Worm (Caenorhabditis elegans) whole organism, mixed stage, embryonic: ENCODE results near the gene vps-54.

Experiments used
- ces-1 ChIP-seq: fragments of 150-350 bp; optimal IDR thresholded peaks from 2 replicates; lab custom pipeline; 2014; ENCODE audit warnings: missing biosample characterization, missing genetic modification reagents, missing genetic modification characterization
- cnd-1 ChIP-seq: fragments of 200-800 bp; sonication (Bioruptor generic); optimal IDR thresholded peaks from 2 replicates; lab custom pipeline; 2018; ENCODE audit warnings: mild to moderate bottlenecking, missing genetic modification characterization, missing compliant biosample characterization
- nhr-28 ChIP-seq: fragments of 150-350 bp; optimal IDR thresholded peaks from 2 replicates; lab custom pipeline; 2014; ENCODE audit warnings: missing biosample characterization, missing genetic modification characterization
- snpc-4 ChIP-seq: fragments of 150-350 bp; optimal IDR thresholded peaks from 2 replicates; lab custom pipeline; 2014; ENCODE audit warnings: missing biosample characterization, missing genetic modification characterization
- unc-62 ChIP-seq: fragments of 150-350 bp; optimal IDR thresholded peaks from 2 replicates; lab custom pipeline; 2014; ENCODE audit warnings: missing biosample characterization, missing genetic modification reagents, missing genetic modification characterization
- ztf-11 ChIP-seq: fragments of 150-350 bp; optimal IDR thresholded peaks from 2 replicates; lab custom pipeline; 2014; ENCODE audit warnings: missing biosample characterization, missing genetic modification characterization

DNA sequence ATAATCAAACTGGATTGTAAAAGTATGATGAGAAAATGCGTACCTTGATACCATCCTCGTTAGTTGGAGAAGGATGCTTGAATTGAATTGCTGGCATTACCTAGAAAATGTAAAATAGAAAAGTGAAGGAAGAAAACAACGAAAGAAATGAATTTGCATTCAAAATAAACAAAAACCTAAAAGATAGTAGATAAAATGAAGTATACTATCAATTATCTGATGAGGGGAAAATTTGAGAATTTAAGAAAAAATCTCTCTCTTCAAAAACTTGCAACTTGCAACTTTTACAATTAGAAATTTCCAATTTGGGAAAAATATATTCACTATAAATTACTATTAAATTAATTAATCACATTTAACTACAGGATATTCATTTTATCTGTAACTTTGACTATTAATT is 18.6 kb upstream of the vps-54 start, which contains the start of gene T21C9.11:
- TF ChIP-seq nhr-28 (tag; lab: Kevin White, UChicago) (no peak), snpc-4 (no peak), cnd-1 (no peak), ces-1 (GFP tag; lab: Kevin White, UChicago) (no peak), ztf-11 (no peak), unc-62 (GFP tag; lab: Kevin White, UChicago) (no peak)
